Fruit fly (Drosophila melanogaster) whole organism, pupa: ENCODE results near the gene CG31778.

Experiments used
- CG14655 ChIP-seq: fragments of 200-800 bp; sonication (Bioruptor generic); optimal IDR thresholded peaks from 3 replicates; lab custom pipeline; 2017; ENCODE audit warnings: mild to moderate bottlenecking, missing biosample characterization, missing genetic modification reagents, missing genetic modification characterization
- CG15710 ChIP-seq: fragments of 200-800 bp; sonication (Bioruptor generic); optimal IDR thresholded peaks from 2 replicates; lab custom pipeline; 2018; ENCODE audit warnings: missing biosample characterization, mild to moderate bottlenecking, missing genetic modification characterization, moderate library complexity
- CG17806 ChIP-seq: fragments of 200-800 bp; sonication (Bioruptor generic); optimal IDR thresholded peaks from 2 replicates; lab custom pipeline; 2018; ENCODE audit warnings: missing biosample characterization, mild to moderate bottlenecking, missing genetic modification characterization, moderate library complexity
- CG32121 ChIP-seq: fragments of 200-800 bp; sonication (Bioruptor generic); IDR thresholded peaks from 2 replicates; pipeline ENCODE4 v1.3.6; 2022; ENCODE audit warnings: missing biosample characterization, missing genetic modification characterization
- CG8159 ChIP-seq: fragments of 200-800 bp; sonication (Bioruptor generic); optimal IDR thresholded peaks from 3 replicates; lab custom pipeline; 2018; ENCODE audit warnings: missing biosample characterization, mild to moderate bottlenecking, missing genetic modification characterization, moderate library complexity
- EcR ChIP-seq: fragments of 200-800 bp; sonication (Bioruptor generic); optimal IDR thresholded peaks from 3 replicates; lab custom pipeline; 2019; ENCODE audit warnings: missing biosample characterization, missing genetic modification characterization, mild to moderate bottlenecking, moderate library complexity, missing genetic modification reagents
- Pif1B ChIP-seq: fragments of 200-800 bp; sonication (Bioruptor generic); optimal IDR thresholded peaks from 3 replicates; lab custom pipeline; 2016; ENCODE audit warnings: missing biosample characterization, missing genetic modification characterization
- gl ChIP-seq: fragments of 200-800 bp; sonication (Bioruptor generic); optimal IDR thresholded peaks from 2 replicates; lab custom pipeline; 2018; ENCODE audit warnings: missing biosample characterization, mild to moderate bottlenecking, missing genetic modification characterization
- rn ChIP-seq: fragments of 200-800 bp; sonication (Bioruptor generic); IDR thresholded peaks from 2 replicates; pipeline ENCODE4 v1.3.6; 2022; ENCODE audit warnings: missing biosample characterization, missing genetic modification characterization

dm6 chr2L:3694920-3695319, 10.4 kb downstream of the CG31778 start, which contains the start of gene CG43165:
- TF ChIP-seq CG32121 (GFP tag; lab: Robert Waterston, UW) (no peak), CG17806 (tag; lab: Kevin White, UChicago) (no peak), gl (tag; lab: Kevin White, UChicago) (no peak), rn (GFP tag; lab: Robert Waterston, UW) (no peak), Pif1B (GFP tag; lab: Kevin White, UChicago) (no peak), CG14655 (GFP tag; lab: Kevin White, UChicago) (no peak), CG8159 (tag; lab: Kevin White, UChicago) (no peak), EcR (GFP tag; lab: Kevin White, UChicago) (no peak), CG15710 (tag; lab: Kevin White, UChicago) (no peak)
